Fruit fly (Drosophila melanogaster): ENCODE data around the gene Spn27A.
A peak's percentile ranks its signal among the peaks of the same experiment; 100 is the strongest.

The Spn27A gene

DNA sequence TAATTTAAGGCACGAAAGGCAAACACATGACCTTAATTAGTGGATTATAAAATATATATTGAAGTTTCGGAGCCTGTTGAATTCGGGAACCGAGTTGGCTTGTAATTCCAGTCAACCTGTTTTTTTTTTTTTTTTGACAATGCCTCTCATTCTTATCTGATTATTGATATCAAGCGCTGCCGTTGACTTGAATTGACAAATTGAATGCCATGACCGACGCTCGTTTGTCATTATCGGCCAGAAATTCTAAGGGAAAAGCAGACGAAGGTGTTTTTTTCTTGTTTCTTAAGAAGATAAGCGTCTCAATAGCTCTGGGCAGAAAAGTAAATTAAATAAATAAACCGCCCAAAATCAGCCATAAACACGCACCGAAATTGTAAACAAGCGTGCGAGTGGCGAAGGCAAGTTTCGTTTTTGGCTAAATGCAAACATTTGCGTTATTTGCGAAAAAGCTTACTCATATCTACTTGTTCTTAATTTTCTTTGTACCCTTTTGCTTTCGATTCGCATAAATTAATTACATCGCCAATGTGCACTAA lies 29.9 kb downstream of the Spn27A start:
- TF ChIP-seq CG17801 (GFP tag; optimal IDR thresholded peaks at IDR 0.05; ENCODE audit: partially characterized antibody) = no peak

DNA sequence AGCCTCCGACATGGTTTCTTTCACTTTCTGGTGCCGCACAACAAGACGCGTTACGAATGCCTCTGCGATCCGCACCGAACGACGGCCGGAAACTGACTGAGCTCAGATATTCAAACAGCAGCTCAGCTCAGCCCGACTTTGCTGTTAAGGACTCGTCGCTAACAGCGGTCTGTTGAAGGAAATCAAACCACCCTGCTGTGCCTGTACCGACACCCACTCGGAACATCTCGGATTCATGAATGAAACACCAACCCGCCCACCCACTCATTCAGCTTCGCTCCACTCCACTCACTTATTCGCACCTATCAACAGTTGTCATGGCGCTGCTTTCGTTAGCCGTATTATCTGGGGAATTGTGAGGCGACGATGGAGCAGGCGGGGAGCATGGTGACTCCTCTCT lies 40.8 kb downstream of the Spn27A start, which contains the start of gene Oatp26F:
TSS of gene Oatp26F (minus strand) at position 101 of the 400 bp plus-strand sequence.
- TF ChIP-seq CG17801 (GFP tag; optimal IDR thresholded peaks at IDR 0.05; ENCODE audit: partially characterized antibody) = no peak

DNA sequence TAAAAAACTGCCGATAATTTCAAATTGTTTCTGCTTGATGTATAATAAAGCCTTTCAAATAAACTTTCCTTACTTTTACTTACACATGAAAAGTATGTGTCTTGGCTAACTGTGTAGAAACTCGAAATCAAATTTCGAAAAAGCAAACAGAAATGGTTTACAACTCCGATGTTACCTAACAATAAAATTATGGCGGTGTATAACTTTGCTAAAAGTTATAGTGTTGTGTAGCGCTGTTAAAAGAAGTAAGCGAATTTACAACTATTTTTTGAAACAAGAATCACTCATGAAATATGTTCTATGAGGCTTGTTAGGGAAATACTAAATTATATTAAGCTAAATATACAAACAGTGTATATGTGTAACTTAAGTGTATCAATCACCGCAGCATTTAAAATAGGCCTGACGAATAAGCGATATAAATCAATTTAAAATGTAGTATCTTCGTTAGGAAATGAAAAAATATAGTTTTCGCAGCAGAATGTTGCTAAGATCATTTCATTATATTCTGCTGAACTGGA lies 50.4 kb downstream of the Spn27A start, which contains the start of gene CG34345:
TSS of gene CG34345 (plus strand) at position 471 of the 521 bp plus-strand sequence.
- no peak for TF ChIP-seq CG17801 (GFP tag; optimal IDR thresholded peaks at IDR 0.05; ENCODE audit: partially characterized antibody)

DNA sequence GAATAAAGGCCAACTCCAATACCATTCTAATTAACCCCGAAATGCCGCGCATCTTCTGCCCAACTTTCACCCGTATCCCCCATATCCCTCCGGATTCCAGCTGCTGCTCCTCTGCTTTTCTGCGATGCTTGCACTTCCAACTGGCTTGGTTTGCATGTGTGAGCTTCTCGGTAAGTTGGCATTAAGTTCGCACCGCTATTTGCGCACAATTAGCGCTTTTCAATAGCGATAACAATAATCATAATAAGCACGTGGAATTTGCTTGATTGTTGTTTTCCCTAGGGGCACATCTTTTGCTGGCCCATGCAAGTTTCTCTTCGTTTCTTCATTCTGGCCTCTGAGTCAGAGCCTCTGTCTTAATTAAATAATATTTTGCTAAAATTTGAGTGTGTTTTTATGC lies 51.1 kb downstream of the Spn27A start:
- peak; percentile 15 for TF ChIP-seq CG17801 (GFP tag; optimal IDR thresholded peaks at IDR 0.05; ENCODE audit: partially characterized antibody)

DNA sequence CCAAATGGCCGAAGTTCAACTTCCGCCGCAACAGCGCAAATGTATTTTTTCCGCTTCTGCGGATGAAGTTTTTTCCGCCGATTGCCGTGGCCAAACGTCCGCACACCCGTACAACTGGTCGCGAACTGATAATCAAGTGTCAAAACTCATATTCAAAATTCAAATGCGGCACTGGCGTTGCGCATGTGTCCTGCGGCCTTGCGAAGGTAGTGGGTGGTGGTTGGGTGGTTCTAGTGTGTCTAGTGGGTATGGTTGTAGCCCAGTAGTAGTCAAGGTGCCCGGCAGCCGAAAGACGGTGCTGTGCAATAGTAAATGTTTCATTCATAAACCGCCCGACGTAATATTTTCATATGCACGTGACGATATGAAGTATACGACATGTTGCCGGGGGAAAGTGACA lies 51.5 kb downstream of the Spn27A start, which contains the start of gene DIP-iota:
TSS of gene DIP-iota (minus strand) at position 101 of the 400 bp plus-strand sequence.
- no peak for TF ChIP-seq CG17801 (GFP tag; optimal IDR thresholded peaks at IDR 0.05; ENCODE audit: partially characterized antibody)

Data from ovary, adult (tissue).